Worm (Caenorhabditis elegans): ENCODE results near the gene C28A5.1.

- TF ChIP-seq ztf-23 (GFP tag; IDR thresholded peaks at IDR 0.05) (no peak), tab-1 (GFP tag; IDR thresholded peaks at IDR 0.05) (no peak), ref-1 (GFP tag; conservative IDR thresholded peaks at IDR 0.05) (no peak), T22C8.4 (GFP tag; IDR thresholded peaks at IDR 0.05) (no peak), klf-2 (GFP tag; conservative IDR thresholded peaks at IDR 0.05) (no peak), ztf-29 (GFP tag; IDR thresholded peaks at IDR 0.05) (no peak), med-1 (GFP tag; optimal IDR thresholded peaks at IDR 0.05; ENCODE audit: insufficient read depth) (no peak), cog-1 (tag; optimal IDR thresholded peaks at IDR 0.05) (no peak)
Observed at ce11 chrIII:4453301-4453700, 19.2 kb upstream of the C28A5.1 start.
